Fruit fly (Drosophila melanogaster) whole organism, prepupa: Measurements from ENCODE around the gene CG34039.

Experiments used
- Blimp-1 ChIP-seq: fragments of 200-800 bp; sonication (Bioruptor generic); optimal IDR thresholded peaks from 3 replicates; lab custom pipeline; 2017; ENCODE audit warnings: missing biosample characterization, missing genetic modification characterization, mild to moderate bottlenecking, moderate library complexity, missing genetic modification reagents
- CG10631 ChIP-seq: fragments of 200-800 bp; sonication (Bioruptor generic); optimal IDR thresholded peaks from 2 replicates; lab custom pipeline; 2016; ENCODE audit warnings: missing biosample characterization, missing genetic modification characterization
- CG11294 ChIP-seq: fragments of 200-800 bp; sonication (Bioruptor generic); IDR thresholded peaks from 2 replicates; pipeline ENCODE4 v1.3.6; 2022; ENCODE audit warnings: missing biosample characterization, missing genetic modification characterization
- CG11762 ChIP-seq: fragments of 200-800 bp; sonication (Bioruptor generic); optimal IDR thresholded peaks from 3 replicates; lab custom pipeline; 2016; ENCODE audit warnings: missing biosample characterization, missing genetic modification characterization; ENCODE audit not compliant: insufficient read depth
- CG11902 ChIP-seq: fragments of 200-800 bp; sonication (Bioruptor generic); optimal IDR thresholded peaks from 3 replicates; lab custom pipeline; 2016; ENCODE audit warnings: missing biosample characterization, missing genetic modification characterization
- CG15336 ChIP-seq: fragments of 200-800 bp; sonication (Bioruptor generic); IDR thresholded peaks from 2 replicates; pipeline ENCODE4 v1.3.6; 2022; ENCODE audit warnings: missing biosample characterization, missing genetic modification characterization
- CG1621 ChIP-seq: fragments of 200-800 bp; sonication (Bioruptor generic); optimal IDR thresholded peaks from 3 replicates; lab custom pipeline; 2018; ENCODE audit warnings: missing biosample characterization, mild to moderate bottlenecking, missing genetic modification characterization
- CG16779 ChIP-seq: fragments of 200-800 bp; sonication (Bioruptor generic); optimal IDR thresholded peaks from 3 replicates; lab custom pipeline; 2017; ENCODE audit warnings: missing biosample characterization, mild to moderate bottlenecking, missing genetic modification characterization
- CG3032 ChIP-seq: fragments of 200-800 bp; optimal IDR thresholded peaks from 2 replicates; lab custom pipeline; 2019; ENCODE audit warnings: missing biosample characterization, mild to moderate bottlenecking, missing genetic modification characterization, moderate library complexity
- CG31627 ChIP-seq: fragments of 200-800 bp; sonication (Bioruptor generic); optimal IDR thresholded peaks from 3 replicates; lab custom pipeline; 2016; ENCODE audit warnings: missing biosample characterization, missing genetic modification characterization
- CG34406 ChIP-seq: fragments of 200-800 bp; sonication (Bioruptor generic); optimal IDR thresholded peaks from 3 replicates; lab custom pipeline; 2016; ENCODE audit warnings: missing biosample characterization, missing genetic modification characterization
- CG3919 ChIP-seq: fragments of 200-800 bp; sonication (Bioruptor generic); optimal IDR thresholded peaks from 3 replicates; lab custom pipeline; 2016; ENCODE audit warnings: missing biosample characterization, missing genetic modification characterization
- CG4318 ChIP-seq: fragments of 200-800 bp; sonication (Bioruptor generic); optimal IDR thresholded peaks from 3 replicates; lab custom pipeline; 2017; ENCODE audit warnings: missing biosample characterization, mild to moderate bottlenecking, missing genetic modification characterization
- CG6163 ChIP-seq: fragments of 200-800 bp; sonication (Bioruptor generic); IDR thresholded peaks from 3 replicates; pipeline ENCODE4 v1.3.6; 2022; ENCODE audit warnings: missing biosample characterization, missing genetic modification characterization
- CG6276 ChIP-seq: fragments of 200-800 bp; sonication (Bioruptor generic); optimal IDR thresholded peaks from 2 replicates; lab custom pipeline; 2017; ENCODE audit warnings: missing biosample characterization, mild to moderate bottlenecking, missing genetic modification characterization
- CG6792 ChIP-seq: fragments of 200-800 bp; sonication (Bioruptor generic); optimal IDR thresholded peaks from 3 replicates; lab custom pipeline; 2016; ENCODE audit warnings: missing biosample characterization, missing genetic modification characterization
- CG6854 ChIP-seq: fragments of 200-800 bp; sonication (Bioruptor generic); optimal IDR thresholded peaks from 2 replicates; lab custom pipeline; 2017; ENCODE audit warnings: missing biosample characterization, mild to moderate bottlenecking, missing genetic modification characterization
- CG8319 ChIP-seq: fragments of 200-800 bp; sonication (Bioruptor generic); optimal IDR thresholded peaks from 3 replicates; lab custom pipeline; 2016; ENCODE audit warnings: missing biosample characterization, missing genetic modification characterization
- CG8632 ChIP-seq: fragments of 200-800 bp; sonication (Bioruptor generic); optimal IDR thresholded peaks from 3 replicates; lab custom pipeline; 2016; ENCODE audit warnings: missing biosample characterization, missing genetic modification characterization
- CG9139 ChIP-seq: fragments of 200-800 bp; sonication (Bioruptor generic); optimal IDR thresholded peaks from 3 replicates; lab custom pipeline; 2017; ENCODE audit warnings: missing biosample characterization, mild to moderate bottlenecking, missing genetic modification characterization
- Eip78C ChIP-seq: fragments of 200-800 bp; sonication (Bioruptor generic); peaks from one replicate; lab custom pipeline; 2016; ENCODE audit warnings: missing biosample characterization, missing genetic modification characterization
- Eip93F ChIP-seq: fragments of 200-800 bp; sonication (Bioruptor generic); optimal IDR thresholded peaks from 2 replicates; lab custom pipeline; 2016; ENCODE audit warnings: missing biosample characterization, mild to moderate bottlenecking, missing genetic modification characterization
- Ets21C ChIP-seq: fragments of 200-800 bp; sonication (Bioruptor generic); optimal IDR thresholded peaks from 3 replicates; lab custom pipeline; 2016; ENCODE audit warnings: missing biosample characterization, missing genetic modification characterization
- Ets96B ChIP-seq: fragments of 200-800 bp; optimal IDR thresholded peaks from 2 replicates; lab custom pipeline; 2019; ENCODE audit warnings: missing biosample characterization, mild to moderate bottlenecking, missing genetic modification characterization, moderate library complexity
- Gug ChIP-seq: fragments of 200-800 bp; sonication (Bioruptor generic); IDR thresholded peaks from 2 replicates; pipeline ENCODE4 v1.3.6; 2022; ENCODE audit warnings: missing biosample characterization, missing genetic modification characterization
- Met ChIP-seq: fragments of 200-800 bp; sonication (Bioruptor generic); optimal IDR thresholded peaks from 3 replicates; lab custom pipeline; 2016; ENCODE audit warnings: missing biosample characterization, missing genetic modification characterization
- OdsH ChIP-seq: fragments of 200-800 bp; sonication (Bioruptor generic); optimal IDR thresholded peaks from 3 replicates; lab custom pipeline; 2016; ENCODE audit warnings: missing biosample characterization, missing genetic modification characterization
- Smox ChIP-seq: fragments of 200-800 bp; sonication (Bioruptor generic); optimal IDR thresholded peaks from 3 replicates; lab custom pipeline; 2016; ENCODE audit warnings: missing biosample characterization, missing genetic modification characterization
- Sox102F ChIP-seq: fragments of 200-800 bp; sonication (Bioruptor generic); optimal IDR thresholded peaks from 2 replicates; lab custom pipeline; 2016; ENCODE audit warnings: missing biosample characterization, mild to moderate bottlenecking, missing genetic modification characterization
- Sox14 ChIP-seq: fragments of 200-800 bp; sonication (Bioruptor generic); optimal IDR thresholded peaks from 3 replicates; lab custom pipeline; 2016; ENCODE audit warnings: missing biosample characterization, missing genetic modification characterization
- Sox15 ChIP-seq: fragments of 200-800 bp; sonication (Bioruptor generic); optimal IDR thresholded peaks from 3 replicates; lab custom pipeline; 2016; ENCODE audit warnings: missing biosample characterization, missing genetic modification characterization
- acj6 ChIP-seq: fragments of 200-800 bp; sonication (Bioruptor generic); optimal IDR thresholded peaks from 3 replicates; lab custom pipeline; 2016; ENCODE audit warnings: missing biosample characterization, missing genetic modification characterization
- cyc ChIP-seq: fragments of 200-800 bp; sonication (Bioruptor generic); optimal IDR thresholded peaks from 3 replicates; lab custom pipeline; 2016; ENCODE audit warnings: missing biosample characterization, missing genetic modification characterization
- dac ChIP-seq: fragments of 200-800 bp; sonication (Bioruptor generic); optimal IDR thresholded peaks from 2 replicates; lab custom pipeline; 2017; ENCODE audit warnings: missing biosample characterization, mild to moderate bottlenecking, missing genetic modification characterization
- eg ChIP-seq: fragments of 200-800 bp; sonication (Bioruptor generic); IDR thresholded peaks from 3 replicates; pipeline ENCODE4 v1.3.6; 2022; ENCODE audit warnings: missing biosample characterization, missing genetic modification characterization
- esn ChIP-seq: fragments of 200-800 bp; sonication (Bioruptor generic); optimal IDR thresholded peaks from 2 replicates; lab custom pipeline; 2016; ENCODE audit warnings: missing biosample characterization, mild to moderate bottlenecking, missing genetic modification characterization, moderate library complexity
- fd59A ChIP-seq: fragments of 200-800 bp; sonication (Bioruptor generic); optimal IDR thresholded peaks from 2 replicates; lab custom pipeline; 2017; ENCODE audit warnings: missing biosample characterization, mild to moderate bottlenecking, missing genetic modification characterization, missing genetic modification reagents
- fd85E ChIP-seq: fragments of 200-800 bp; sonication (Bioruptor generic); optimal IDR thresholded peaks from 3 replicates; lab custom pipeline; 2016; ENCODE audit warnings: missing biosample characterization, missing genetic modification characterization
- fkh ChIP-seq: fragments of 200-800 bp; sonication (Bioruptor generic); optimal IDR thresholded peaks from 3 replicates; lab custom pipeline; 2017; ENCODE audit warnings: missing biosample characterization, mild to moderate bottlenecking, missing genetic modification characterization, moderate library complexity
- lz ChIP-seq: fragments of 200-800 bp; sonication (Bioruptor generic); optimal IDR thresholded peaks from 3 replicates; lab custom pipeline; 2016; ENCODE audit warnings: missing biosample characterization, missing genetic modification characterization
- net ChIP-seq: fragments of 200-800 bp; sonication (Bioruptor generic); optimal IDR thresholded peaks from 3 replicates; lab custom pipeline; 2016; ENCODE audit warnings: missing biosample characterization, missing genetic modification characterization
- pdm3 ChIP-seq: fragments of 200-800 bp; sonication (Bioruptor generic); optimal IDR thresholded peaks from 3 replicates; lab custom pipeline; 2016; ENCODE audit warnings: missing biosample characterization, missing genetic modification characterization
- salr ChIP-seq, 2 experiments: fragments of 200-800 bp; sonication (Bioruptor generic); optimal IDR thresholded peaks; 3 replicates each; lab custom pipeline; 2016 to 2018; ENCODE audit warnings: missing biosample characterization in 2 of 2, missing genetic modification characterization in 2 of 2, mild to moderate bottlenecking in 1 of 2
- ss ChIP-seq, 2 experiments: fragments of 200-800 bp; sonication (Bioruptor generic); optimal IDR thresholded peaks; 2 replicates in 1 of 2; 3 replicates in 1 of 2; lab custom pipeline; 2017 to 2018; ENCODE audit warnings: mild to moderate bottlenecking in 2 of 2, missing biosample characterization in 2 of 2, missing genetic modification characterization in 2 of 2, moderate library complexity in 1 of 2
- svp ChIP-seq: fragments of 200-800 bp; sonication (Bioruptor generic); peaks from one replicate; lab custom pipeline; 2016; ENCODE audit warnings: missing biosample characterization, missing genetic modification characterization
- topi ChIP-seq: fragments of 200-800 bp; sonication (Bioruptor generic); optimal IDR thresholded peaks from 3 replicates; lab custom pipeline; 2016; ENCODE audit warnings: missing biosample characterization, missing genetic modification characterization
- vri ChIP-seq: fragments of 200-800 bp; sonication (Bioruptor generic); optimal IDR thresholded peaks from 3 replicates; lab custom pipeline; 2016; ENCODE audit warnings: missing biosample characterization, mild to moderate bottlenecking, missing genetic modification characterization

Gene CG34039

dm6 chr3L:14607620-14608019 lies 47.8 kb downstream of the CG34039 start:
- TF ChIP-seq Smox (GFP tag; lab: Kevin White, UChicago) = no peak
- no peak for TF ChIP-seq CG6163 (GFP tag; lab: Robert Waterston, UW)
- no peak for TF ChIP-seq CG8319 (GFP tag; lab: Kevin White, UChicago)
- peak; percentile 56 for TF ChIP-seq Eip78C (GFP tag; lab: Kevin White, UChicago)
- no peak for TF ChIP-seq CG16779 (tag; lab: Kevin White, UChicago)
- TF ChIP-seq eg = 0 out of 3 replicates have a peak, but pooled peaks have one; percentile 48
- no peak for TF ChIP-seq Sox15
- no peak for TF ChIP-seq CG8632 (GFP tag; lab: Kevin White, UChicago)
- TF ChIP-seq fd85E (GFP tag; lab: Kevin White, UChicago) = no peak
- peak; percentile 5 for TF ChIP-seq CG3919

- TF ChIP-seq CG8632 (GFP tag; lab: Kevin White, UChicago) = no peak
- no peak for TF ChIP-seq dac (GFP tag; lab: Kevin White, UChicago)
- peak; percentile 23 for TF ChIP-seq vri (GFP tag; lab: Kevin White, UChicago)
- TF ChIP-seq Eip78C (GFP tag; lab: Kevin White, UChicago) = peak; percentile 6
- peak; percentile 93 for TF ChIP-seq svp (GFP tag; lab: Kevin White, UChicago)
- TF ChIP-seq Blimp-1 (GFP tag; lab: Kevin White, UChicago) = no peak
These were observed 49.4 kb downstream of the CG34039 start for dm6 chr3L:14609138-14609729.

dm6 chr3L:14610458-14610857 lies 50.7 kb downstream of the CG34039 start:
- TF ChIP-seq esn (peak; percentile 59), CG1621 (tag; lab: Kevin White, UChicago) (peak; percentile 31), fd85E (GFP tag; lab: Kevin White, UChicago) (no peak), CG6792 (GFP tag; lab: Kevin White, UChicago) (peak; percentile 37), CG15336 (GFP tag; lab: Robert Waterston, UW) (no peak), CG8319 (GFP tag; lab: Kevin White, UChicago) (no peak), CG11762 (GFP tag; lab: Kevin White, UChicago) (peak; percentile 48), OdsH (GFP tag; lab: Kevin White, UChicago) (peak; percentile 65), CG34406 (GFP tag; lab: Kevin White, UChicago) (peak; percentile 40), CG9139 (GFP tag; lab: Kevin White, UChicago) (peak; percentile 13), CG6854 (GFP tag; lab: Kevin White, UChicago) (no peak), CG31627 (peak; percentile 15), pdm3 (GFP tag; lab: Kevin White, UChicago) (peak; percentile 34), Sox102F (GFP tag; lab: Kevin White, UChicago) (no peak), CG11902 (no peak), dac (GFP tag; lab: Kevin White, UChicago) (no peak), CG11294 (GFP tag; lab: Robert Waterston, UW) (no peak), CG10631 (peak; percentile 65), lz (GFP tag; lab: Kevin White, UChicago) (no peak), CG3919 (peak; percentile 54), salr (GFP tag; optimal IDR thresholded peaks at IDR 0.05; lab: Kevin White, UChicago) (peak; percentile 21 to 34), fkh (no peak), topi (GFP tag; lab: Kevin White, UChicago) (peak; percentile 55), cyc (GFP tag; lab: Kevin White, UChicago) (peak; percentile 23), ss (GFP tag; optimal IDR thresholded peaks at IDR 0.05; lab: Kevin White, UChicago) (peak; percentile 42 to 72), Gug (GFP tag; lab: Robert Waterston, UW) (no peak), Blimp-1 (GFP tag; lab: Kevin White, UChicago) (no peak), Ets96B (tag; lab: Kevin White, UChicago) (peak; percentile 78), Met (GFP tag; lab: Kevin White, UChicago) (peak; percentile 64), CG3032 (tag; lab: Kevin White, UChicago) (peak; percentile 70), Sox14 (GFP tag; lab: Kevin White, UChicago) (peak; percentile 22), CG16779 (tag; lab: Kevin White, UChicago) (no peak), CG6276 (GFP tag; lab: Kevin White, UChicago) (no peak), fd59A (GFP tag; lab: Kevin White, UChicago) (peak; percentile 65), Ets21C (GFP tag; lab: Kevin White, UChicago) (peak; percentile 11), net (GFP tag; lab: Kevin White, UChicago) (peak; percentile 8), Smox (GFP tag; lab: Kevin White, UChicago) (peak; percentile 32), acj6 (GFP tag; lab: Kevin White, UChicago) (peak; percentile 65), CG4318 (GFP tag; lab: Kevin White, UChicago) (no peak), Eip93F (GFP tag; lab: Kevin White, UChicago) (peak; percentile 4)
